Fruit fly (Drosophila melanogaster): ENCODE results near the gene Mcm7.

The Mcm7 gene

dm6 chr3L:8925679-8926078 is 34.3 kb downstream of the Mcm7 start (continued):
- TF ChIP-seq slou (GFP tag; optimal IDR thresholded peaks at IDR 0.05) (no peak), CG12104 (GFP tag; optimal IDR thresholded peaks at IDR 0.05) (peak; percentile 10), p53 (GFP tag; optimal IDR thresholded peaks at IDR 0.05) (no peak), Bgb (GFP tag; IDR thresholded peaks at IDR 0.05; ENCODE audit: partially characterized antibody) (no peak), BEAF-32 (GFP tag; optimal IDR thresholded peaks at IDR 0.05) (no peak), Six4 (GFP tag; optimal IDR thresholded peaks at IDR 0.05) (no peak), kay (GFP tag; optimal IDR thresholded peaks at IDR 0.05) (no peak), bowl (GFP tag; IDR thresholded peaks at IDR 0.05) (no peak), Xrp1 (GFP tag; IDR thresholded peaks at IDR 0.05) (peak; percentile 74), CG1792 (GFP tag; optimal IDR thresholded peaks at IDR 0.05) (no peak), nmo (GFP tag; optimal IDR thresholded peaks at IDR 0.05) (no peak), CG32772 (GFP tag; IDR thresholded peaks at IDR 0.05) (no peak), CG4854 (GFP tag; optimal IDR thresholded peaks at IDR 0.05) (no peak), CG10274 (GFP tag; optimal IDR thresholded peaks at IDR 0.05) (no peak), CoRest (tag; optimal IDR thresholded peaks at IDR 0.05) (peak; percentile 33), mirr (GFP tag; optimal IDR thresholded peaks at IDR 0.05) (no peak), Mrtf (GFP tag; IDR thresholded peaks at IDR 0.05) (no peak), danr (GFP tag; IDR thresholded peaks at IDR 0.05) (no peak), Aef1 (GFP tag; IDR thresholded peaks at IDR 0.05) (no peak), h (optimal IDR thresholded peaks at IDR 0.05) (no peak), bbx (GFP tag; IDR thresholded peaks at IDR 0.05; ENCODE audit: partially characterized antibody) (no peak), sens (GFP tag) (peak; percentile 85), CG3726 (GFP tag; IDR thresholded peaks at IDR 0.05) (no peak), fd96Cb (tag; optimal IDR thresholded peaks at IDR 0.05) (no peak), CG17385 (GFP tag; optimal IDR thresholded peaks at IDR 0.05) (no peak), chif (GFP tag; optimal IDR thresholded peaks at IDR 0.05) (no peak), Usf (GFP tag; optimal IDR thresholded peaks at IDR 0.05) (no peak), knrl (GFP tag; IDR thresholded peaks at IDR 0.05; ENCODE audit: partially characterized antibody) (no peak), CG8924 (tag; optimal IDR thresholded peaks at IDR 0.05) (no peak), Dfd (GFP tag; optimal IDR thresholded peaks at IDR 0.05) (no peak), Gsc (GFP tag; IDR thresholded peaks at IDR 0.05) (no peak), CG10267 (tag; optimal IDR thresholded peaks at IDR 0.05) (no peak), nom (GFP tag; optimal IDR thresholded peaks at IDR 0.05) (no peak), Lim3 (GFP tag; IDR thresholded peaks at IDR 0.05) (no peak), twi (tag; optimal IDR thresholded peaks at IDR 0.05) (no peak), crp (GFP tag; optimal IDR thresholded peaks at IDR 0.05) (no peak), hb (GFP tag; IDR thresholded peaks at IDR 0.05; ENCODE audit: partially characterized antibody) (no peak), sima (GFP tag; optimal IDR thresholded peaks at IDR 0.05) (no peak), CG7963 (GFP tag; IDR thresholded peaks at IDR 0.05; ENCODE audit: partially characterized antibody) (no peak), B-H1 (GFP tag; IDR thresholded peaks at IDR 0.05) (no peak), CG4360 (GFP tag; IDR thresholded peaks at IDR 0.05) (no peak), CG33213 (GFP tag; optimal IDR thresholded peaks at IDR 0.05) (no peak), NFAT (GFP tag; IDR thresholded peaks at IDR 0.05) (no peak), Xbp1 (GFP tag; optimal IDR thresholded peaks at IDR 0.05) (no peak), CG6683 (GFP tag; optimal IDR thresholded peaks at IDR 0.05) (no peak), Doc3 (GFP tag; IDR thresholded peaks at IDR 0.05; ENCODE audit: partially characterized antibody) (no peak), scrt (GFP tag; optimal IDR thresholded peaks at IDR 0.05) (no peak), CG1233 (GFP tag; optimal IDR thresholded peaks at IDR 0.05) (peak; percentile 25), aop (GFP tag; IDR thresholded peaks at IDR 0.05) (no peak), Abd-B (GFP tag; optimal IDR thresholded peaks at IDR 0.05) (no peak), Adf1 (GFP tag; IDR thresholded peaks at IDR 0.05) (no peak), CG12219 (GFP tag; optimal IDR thresholded peaks at IDR 0.05) (peak; percentile 27)
